Worm (Caenorhabditis elegans) whole organism, young adult: ENCODE measurements around the gene gsto-1.

Source experiments
- B0019.2 ChIP-seq: fragments of 200-800 bp; sonication (Bioruptor generic); conservative IDR thresholded peaks from 2 replicates; pipeline ENCODE4 v1.3.6; 2022; ENCODE audit warnings: missing genetic modification reagents, missing genetic modification characterization, missing compliant biosample characterization
- B0035.1 ChIP-seq: sonication (generic microtip); optimal IDR thresholded peaks from 2 replicates; lab custom pipeline; 2016; ENCODE audit warnings: missing genetic modification characterization, mild to moderate bottlenecking, missing compliant biosample characterization, missing genotype, missing genetic modification reagents
- B0261.1 ChIP-seq: sonication (generic microtip); optimal IDR thresholded peaks from 2 replicates; lab custom pipeline; 2016; ENCODE audit warnings: mild to moderate bottlenecking, missing genetic modification characterization, moderate library complexity, missing compliant biosample characterization
- D2030.7 ChIP-seq: fragments of 200-800 bp; sonication (Bioruptor generic); IDR thresholded peaks from 2 replicates; pipeline ENCODE4 v1.3.6; 2022; ENCODE audit warnings: missing genetic modification reagents, missing genetic modification characterization, missing compliant biosample characterization
- F10E7.11 ChIP-seq: sonication (generic microtip); optimal IDR thresholded peaks from 2 replicates; lab custom pipeline; 2017; ENCODE audit warnings: mild to moderate bottlenecking, missing genetic modification characterization, moderate library complexity, missing compliant biosample characterization
- F23B12.7 ChIP-seq: sonication (generic microtip); optimal IDR thresholded peaks from 2 replicates; lab custom pipeline; 2017; ENCODE audit warnings: missing genetic modification characterization, mild to moderate bottlenecking, missing compliant biosample characterization, antibody characterized with exemption, moderate library complexity; ENCODE audit not compliant: insufficient read depth
- F49E8.2 ChIP-seq: sonication (generic microtip); optimal IDR thresholded peaks from 3 replicates; lab custom pipeline; 2017; ENCODE audit warnings: missing genetic modification characterization, mild to moderate bottlenecking, missing compliant biosample characterization, antibody characterized with exemption, moderate library complexity; ENCODE audit not compliant: insufficient read depth
- F52B5.7 ChIP-seq: sonication (generic microtip); optimal IDR thresholded peaks from 2 replicates; lab custom pipeline; 2016; ENCODE audit warnings: mild to moderate bottlenecking, missing genetic modification characterization, missing compliant biosample characterization
- F55B11.4 ChIP-seq: sonication (generic microtip); optimal IDR thresholded peaks from 2 replicates; lab custom pipeline; 2016; ENCODE audit warnings: missing compliant biosample characterization, missing genetic modification characterization, borderline replicate concordance; ENCODE audit not compliant: insufficient read depth
- F57A8.1 ChIP-seq: fragments of 200-800 bp; sonication (Bioruptor generic); optimal IDR thresholded peaks from 2 replicates; lab custom pipeline; 2018; ENCODE audit warnings: mild to moderate bottlenecking, missing genetic modification characterization, moderate library complexity, missing compliant biosample characterization
- T26A5.8 ChIP-seq: sonication (generic microtip); optimal IDR thresholded peaks from 2 replicates; lab custom pipeline; 2016; ENCODE audit warnings: missing genetic modification characterization, missing compliant biosample characterization
- Y53F4B.3 ChIP-seq: fragments of 200-800 bp; sonication (Bioruptor generic); IDR thresholded peaks from 2 replicates; pipeline ENCODE4 v1.3.6; 2022; ENCODE audit warnings: missing genetic modification reagents, missing genetic modification characterization, missing compliant biosample characterization
- Y95B8A.8 ChIP-seq: fragments of 200-800 bp; sonication (Bioruptor generic); IDR thresholded peaks from 2 replicates; pipeline ENCODE4 v1.3.6; 2022; ENCODE audit warnings: missing genetic modification reagents, missing genetic modification characterization, missing compliant biosample characterization
- akir-1 ChIP-seq: fragments of 200-800 bp; sonication (Bioruptor generic); optimal IDR thresholded peaks from 2 replicates; lab custom pipeline; 2018; ENCODE audit warnings: mild to moderate bottlenecking, missing genetic modification characterization, moderate library complexity, missing compliant biosample characterization
- attf-3 ChIP-seq: fragments of 200-800 bp; sonication (Bioruptor generic); conservative IDR thresholded peaks from 2 replicates; pipeline ENCODE4 v1.3.6; 2022; ENCODE audit warnings: missing genetic modification reagents, missing genetic modification characterization, missing compliant biosample characterization
- attf-6 ChIP-seq: fragments of 200-800 bp; sonication (Bioruptor generic); IDR thresholded peaks from 2 replicates; pipeline ENCODE4 v1.3.6; 2022; ENCODE audit warnings: missing genetic modification reagents, missing genetic modification characterization, missing compliant biosample characterization
- bed-1 ChIP-seq: fragments of 200-800 bp; sonication (Bioruptor generic); IDR thresholded peaks from 2 replicates; pipeline ENCODE4 v1.3.6; 2022; ENCODE audit warnings: missing genetic modification reagents, missing genetic modification characterization, missing compliant biosample characterization
- cebp-2 ChIP-seq: fragments of 200-800 bp; sonication (Bioruptor generic); IDR thresholded peaks from 2 replicates; pipeline ENCODE4 v1.3.6; 2022; ENCODE audit warnings: missing genetic modification characterization, missing compliant biosample characterization
- ceh-58 ChIP-seq: fragments of 200-800 bp; sonication (Bioruptor generic); IDR thresholded peaks from 2 replicates; pipeline ENCODE4 v1.3.6; 2022; ENCODE audit warnings: missing genetic modification characterization, missing compliant biosample characterization
- dpl-1 ChIP-seq: fragments of 150-350 bp; optimal IDR thresholded peaks from 2 replicates; lab custom pipeline; 2014; ENCODE audit warnings: missing biosample characterization, missing genetic modification reagents, missing genetic modification characterization
- egl-18 ChIP-seq: fragments of 200-800 bp; sonication (Bioruptor generic); IDR thresholded peaks from 2 replicates; pipeline ENCODE4 v1.3.6; 2022; ENCODE audit warnings: missing genetic modification reagents, missing genetic modification characterization, missing compliant biosample characterization
- egrh-3 ChIP-seq: fragments of 200-800 bp; sonication (Bioruptor generic); IDR thresholded peaks from 2 replicates; pipeline ENCODE4 v1.3.6; 2022; ENCODE audit warnings: missing genetic modification reagents, missing genetic modification characterization, missing compliant biosample characterization
- ekl-4 ChIP-seq: fragments of 200-800 bp; sonication (Bioruptor generic); IDR thresholded peaks from 2 replicates; pipeline ENCODE4 v1.3.6; 2022; ENCODE audit warnings: missing genetic modification reagents, missing genetic modification characterization, missing compliant biosample characterization
- ets-4 ChIP-seq: fragments of 200-800 bp; sonication (Bioruptor generic); optimal IDR thresholded peaks from 2 replicates; lab custom pipeline; 2018; ENCODE audit warnings: mild to moderate bottlenecking, missing genetic modification characterization, missing compliant biosample characterization
- lag-1 ChIP-seq: fragments of 200-800 bp; sonication (Bioruptor generic); IDR thresholded peaks from 2 replicates; pipeline ENCODE4 v1.3.6; 2022; ENCODE audit warnings: missing genetic modification reagents, missing genetic modification characterization, missing compliant biosample characterization
- let-607 ChIP-seq, 2 experiments: fragments of 200-800 bp in 1 of 2; sonication (Bioruptor generic) in 1 of 2; sonication (generic microtip) in 1 of 2; optimal IDR thresholded peaks; 2 replicates each; lab custom pipeline; 2016 to 2018; ENCODE audit warnings: mild to moderate bottlenecking in 2 of 2, missing compliant biosample characterization in 2 of 2, missing genetic modification characterization in 2 of 2, moderate library complexity in 2 of 2, missing genotype in 1 of 2
- lin-40 ChIP-seq: sonication (generic microtip); optimal IDR thresholded peaks from 2 replicates; lab custom pipeline; 2016; ENCODE audit warnings: missing genetic modification characterization, mild to moderate bottlenecking, missing compliant biosample characterization, missing genotype, missing genetic modification reagents
- mxl-1 ChIP-seq: sonication (generic microtip); optimal IDR thresholded peaks from 2 replicates; lab custom pipeline; 2016; ENCODE audit warnings: missing genetic modification characterization, missing compliant biosample characterization
- nfya-2 ChIP-seq: fragments of 200-800 bp; sonication (Bioruptor generic); IDR thresholded peaks from 2 replicates; pipeline ENCODE4 v1.3.6; 2022; ENCODE audit warnings: missing genetic modification reagents, missing genetic modification characterization, missing compliant biosample characterization
- nfyb-1 ChIP-seq: fragments of 200-800 bp; sonication (Bioruptor generic); IDR thresholded peaks from 2 replicates; pipeline ENCODE4 v1.3.6; 2022; ENCODE audit warnings: missing genetic modification reagents, missing genetic modification characterization, missing compliant biosample characterization
- repo-1 ChIP-seq: sonication (generic microtip); optimal IDR thresholded peaks from 2 replicates; lab custom pipeline; 2017; ENCODE audit warnings: mild to moderate bottlenecking, missing genetic modification characterization, missing compliant biosample characterization
- snpc-1.1 ChIP-seq: sonication (generic microtip); optimal IDR thresholded peaks from 2 replicates; lab custom pipeline; 2017; ENCODE audit warnings: missing genetic modification characterization, mild to moderate bottlenecking, missing compliant biosample characterization, antibody characterized with exemption, moderate library complexity, missing genotype, missing genetic modification reagents; ENCODE audit not compliant: insufficient read depth
- snpc-1.3 ChIP-seq: sonication (generic microtip); optimal IDR thresholded peaks from 2 replicates; lab custom pipeline; 2017; ENCODE audit warnings: missing genetic modification characterization, mild to moderate bottlenecking, missing compliant biosample characterization, antibody characterized with exemption, moderate library complexity, missing genotype, missing genetic modification reagents; ENCODE audit not compliant: insufficient read depth
- tlf-1 ChIP-seq: fragments of 200-800 bp; sonication (Bioruptor generic); optimal IDR thresholded peaks from 2 replicates; lab custom pipeline; 2018; ENCODE audit warnings: mild to moderate bottlenecking, missing genetic modification characterization, missing compliant biosample characterization
- ztf-18 ChIP-seq: sonication (generic microtip); optimal IDR thresholded peaks from 2 replicates; lab custom pipeline; 2016; ENCODE audit warnings: missing genotype, mild to moderate bottlenecking, missing genetic modification characterization, missing compliant biosample characterization
- ztf-25 ChIP-seq: fragments of 200-800 bp; sonication (Bioruptor generic); IDR thresholded peaks from 2 replicates; pipeline ENCODE4 v1.3.6; 2022; ENCODE audit warnings: missing genetic modification reagents, missing genetic modification characterization, missing compliant biosample characterization

gsto-1 gene

ce11 chrIII:7973201-7973767, 26.5 kb upstream of the gsto-1 start, which contains the start of the genes eef-1B.1 and aco-2 (continued):
- peak; percentile 41 for TF ChIP-seq repo-1 (tag; lab: Kevin White, UChicago)
- no peak for TF ChIP-seq mxl-1 (tag; lab: Kevin White, UChicago)
- no peak for TF ChIP-seq cebp-2 (GFP tag; lab: Robert Waterston, UW)
- TF ChIP-seq attf-3 (GFP tag; lab: Robert Waterston, UW) = peak; percentile 72
- TF ChIP-seq F57A8.1 (GFP tag; lab: Kevin White, UChicago) = no peak
- peak; percentile 85 for TF ChIP-seq nfyb-1
- TF ChIP-seq tlf-1 (GFP tag; lab: Kevin White, UChicago) = peak; percentile 78
- TF ChIP-seq F10E7.11 (tag; lab: Kevin White, UChicago) = no peak
- no peak for TF ChIP-seq nfya-2 (GFP tag; lab: Robert Waterston, UW)
- no peak for TF ChIP-seq akir-1
- TF ChIP-seq F52B5.7 (tag; lab: Kevin White, UChicago) = no peak
- TF ChIP-seq Y95B8A.8 (GFP tag; lab: Robert Waterston, UW) = peak; percentile 64; the same call in 1 of the 2 replicates
- TF ChIP-seq Y53F4B.3 (GFP tag; lab: Robert Waterston, UW) = no peak
- TF ChIP-seq T26A5.8 (tag; lab: Kevin White, UChicago) = no peak
- peak; percentile 68 for TF ChIP-seq dpl-1 (GFP tag; lab: Kevin White, UChicago)
- TF ChIP-seq attf-6 (GFP tag; lab: Robert Waterston, UW) = no peak
- peak; percentile 56 for TF ChIP-seq D2030.7 (GFP tag; lab: Robert Waterston, UW)
- TF ChIP-seq bed-1 (GFP tag; lab: Robert Waterston, UW) = no peak
- no peak for TF ChIP-seq egl-18 (GFP tag; lab: Robert Waterston, UW)
- TF ChIP-seq F49E8.2 (tag; lab: Kevin White, UChicago) = no peak
- TF ChIP-seq F23B12.7 (tag; lab: Kevin White, UChicago) = peak; percentile 57
- TF ChIP-seq lin-40 (tag; lab: Kevin White, UChicago) = peak; percentile 84
- peak; percentile 98 for TF ChIP-seq ztf-18 (tag; lab: Kevin White, UChicago)
- TF ChIP-seq ekl-4 = peak; percentile 87
- no peak for TF ChIP-seq ztf-25 (GFP tag; lab: Robert Waterston, UW)
- TF ChIP-seq B0019.2 = no peak
- peak; percentile 9 to 69 for TF ChIP-seq let-607 (tag; optimal IDR thresholded peaks at IDR 0.05; lab: Kevin White, UChicago)
- no peak for TF ChIP-seq snpc-1.1 (tag; lab: Kevin White, UChicago)
- TF ChIP-seq B0035.1 (tag; lab: Kevin White, UChicago) = no peak
- TF ChIP-seq lag-1 (GFP tag; lab: Robert Waterston, UW) = no peak
- peak; percentile 11 for TF ChIP-seq snpc-1.3 (tag; lab: Kevin White, UChicago)
- TF ChIP-seq ceh-58 (GFP tag; lab: Robert Waterston, UW) = no peak
- TF ChIP-seq ets-4 (GFP tag; lab: Kevin White, UChicago) = peak; percentile 63

- no peak for TF ChIP-seq F55B11.4 (tag; lab: Kevin White, UChicago)
- peak; percentile 22; the same call in 1 of the 2 replicates for TF ChIP-seq egrh-3 (GFP tag; lab: Robert Waterston, UW)
- no peak for TF ChIP-seq B0261.1 (tag; lab: Kevin White, UChicago)
Observed at ce11 chrIII:7972687-7973086, 25.9 kb upstream of the gsto-1 start.
